Worm (Caenorhabditis elegans) whole organism, L1 larva: ENCODE data around the gene nhr-235.

ENCODE experiments used
- C04F5.9 ChIP-seq: sonication (generic microtip); optimal IDR thresholded peaks from 2 replicates; lab custom pipeline; 2016; ENCODE audit warnings: missing genetic modification characterization, missing compliant biosample characterization
- C34B4.2 ChIP-seq: sonication (generic microtip); optimal IDR thresholded peaks from 2 replicates; lab custom pipeline; 2017; ENCODE audit warnings: mild to moderate bottlenecking, missing genetic modification characterization, missing compliant biosample characterization
- F16B12.6 ChIP-seq: fragments of 150-350 bp; optimal IDR thresholded peaks from 2 replicates; lab custom pipeline; 2014; ENCODE audit warnings: missing biosample characterization, missing genetic modification characterization
- Y116A8C.19 ChIP-seq: sonication (generic microtip); optimal IDR thresholded peaks from 2 replicates; lab custom pipeline; 2016; ENCODE audit warnings: missing compliant biosample characterization, missing genetic modification characterization, borderline replicate concordance
- aha-1 ChIP-seq: fragments of 150-350 bp; optimal IDR thresholded peaks from 2 replicates; lab custom pipeline; 2014; ENCODE audit warnings: missing biosample characterization, missing genetic modification characterization
- alr-1 ChIP-seq: fragments of 200-800 bp; sonication (Bioruptor generic); optimal IDR thresholded peaks from 2 replicates; lab custom pipeline; 2018; ENCODE audit warnings: borderline replicate concordance, mild to moderate bottlenecking, missing genetic modification characterization, missing compliant biosample characterization
- ama-1 ChIP-seq: fragments of 150-350 bp; optimal IDR thresholded peaks from 2 replicates; lab custom pipeline; 2014
- blmp-1 ChIP-seq: fragments of 150-350 bp; optimal IDR thresholded peaks from 2 replicates; lab custom pipeline; 2014; ENCODE audit warnings: missing biosample characterization, missing genetic modification characterization
- ceh-63 ChIP-seq: fragments of 200-800 bp; sonication (Bioruptor generic); optimal IDR thresholded peaks from 2 replicates; lab custom pipeline; 2018; ENCODE audit warnings: mild to moderate bottlenecking, missing genetic modification characterization, missing compliant biosample characterization
- ceh-8 ChIP-seq: fragments of 200-800 bp; sonication (Bioruptor generic); optimal IDR thresholded peaks from 2 replicates; lab custom pipeline; 2018; ENCODE audit warnings: mild to moderate bottlenecking, missing genetic modification characterization, moderate library complexity, missing compliant biosample characterization
- ceh-82 ChIP-seq, 3 experiments: fragments of 150-350 bp in 1 of 3; sonication (generic microtip) in 2 of 3; optimal IDR thresholded peaks; 2 replicates each; lab custom pipeline; 2014 to 2017; ENCODE audit warnings: missing biosample characterization in 3 of 3, missing genetic modification characterization in 3 of 3
- ceh-88 ChIP-seq: fragments of 200-800 bp; sonication (Bioruptor generic); IDR thresholded peaks from 2 replicates; pipeline ENCODE4 v1.3.6; 2022; ENCODE audit warnings: missing genetic modification characterization, missing compliant biosample characterization
- ceh-90 ChIP-seq: sonication (generic microtip); optimal IDR thresholded peaks from 2 replicates; lab custom pipeline; 2016; ENCODE audit warnings: missing genetic modification characterization, missing compliant biosample characterization
- ces-1 ChIP-seq: fragments of 150-350 bp; optimal IDR thresholded peaks from 2 replicates; lab custom pipeline; 2014; ENCODE audit warnings: missing biosample characterization, missing genetic modification reagents, missing genetic modification characterization
- dsc-1 ChIP-seq: sonication (generic microtip); optimal IDR thresholded peaks from 2 replicates; lab custom pipeline; 2016; ENCODE audit warnings: mild to moderate bottlenecking, missing genetic modification characterization, missing compliant biosample characterization
- efl-1 ChIP-seq, 4 experiments: fragments of 150-350 bp; optimal IDR thresholded peaks in 3 of 4; peaks in 1 of 4; 1 replicate in 1 of 4; 2 replicates in 3 of 4; lab custom pipeline; 2014; ENCODE audit warnings: missing biosample characterization in 2 of 4, missing genetic modification characterization in 2 of 4, missing genetic modification reagents in 2 of 4
- egl-13 ChIP-seq: sonication (generic microtip); optimal IDR thresholded peaks from 2 replicates; lab custom pipeline; 2016; ENCODE audit warnings: missing genotype, missing genetic modification reagents, missing genetic modification characterization, missing compliant biosample characterization
- ets-5 ChIP-seq: fragments of 200-800 bp; sonication (Bioruptor generic); IDR thresholded peaks from 2 replicates; pipeline ENCODE4 v1.3.6; 2022; ENCODE audit warnings: missing genetic modification characterization, missing compliant biosample characterization
- fkh-4 ChIP-seq: sonication (generic microtip); optimal IDR thresholded peaks from 2 replicates; lab custom pipeline; 2016; ENCODE audit warnings: missing compliant biosample characterization, missing genetic modification characterization, borderline replicate concordance
- fkh-8 ChIP-seq: sonication (generic microtip); optimal IDR thresholded peaks from 2 replicates; lab custom pipeline; 2016; ENCODE audit warnings: mild to moderate bottlenecking, missing genetic modification characterization, missing compliant biosample characterization
- fos-1 ChIP-seq: fragments of 150-350 bp; optimal IDR thresholded peaks from 2 replicates; lab custom pipeline; 2014; ENCODE audit warnings: missing biosample characterization, missing genetic modification characterization
- grh-1 ChIP-seq: fragments of 200-800 bp; sonication (Bioruptor generic); IDR thresholded peaks from 2 replicates; pipeline ENCODE4 v1.3.6; 2022; ENCODE audit warnings: missing genetic modification reagents, missing genetic modification characterization, missing compliant biosample characterization
- hlh-17 ChIP-seq: fragments of 200-800 bp; sonication (Bioruptor generic); optimal IDR thresholded peaks from 2 replicates; lab custom pipeline; 2018; ENCODE audit warnings: missing genetic modification characterization, mild to moderate bottlenecking, missing compliant biosample characterization, moderate library complexity, borderline replicate concordance
- hlh-4 ChIP-seq: sonication (generic microtip); optimal IDR thresholded peaks from 2 replicates; lab custom pipeline; 2016; ENCODE audit warnings: mild to moderate bottlenecking, missing genetic modification characterization, missing compliant biosample characterization
- hpl-2 ChIP-seq: fragments of 150-350 bp; optimal IDR thresholded peaks from 2 replicates; lab custom pipeline; 2014; ENCODE audit warnings: missing biosample characterization, missing genetic modification reagents, missing genetic modification characterization
- isw-1 ChIP-seq: fragments of 200-800 bp; sonication (Bioruptor generic); IDR thresholded peaks from 2 replicates; pipeline ENCODE4 v1.3.6; 2022; ENCODE audit warnings: missing genetic modification characterization, missing compliant biosample characterization
- lin-14 ChIP-seq: fragments of 200-800 bp; sonication (Bioruptor generic); optimal IDR thresholded peaks from 2 replicates; lab custom pipeline; 2018; ENCODE audit warnings: mild to moderate bottlenecking, missing genetic modification characterization, moderate library complexity, missing compliant biosample characterization
- lin-35 ChIP-seq, 2 experiments: fragments of 150-350 bp; optimal IDR thresholded peaks; 2 replicates each; lab custom pipeline; 2014; ENCODE audit warnings: missing biosample characterization in 2 of 2, missing genetic modification characterization in 2 of 2, missing genetic modification reagents in 2 of 2
- lin-39 ChIP-seq: fragments of 150-350 bp; optimal IDR thresholded peaks from 2 replicates; lab custom pipeline; 2014; ENCODE audit warnings: missing biosample characterization, missing genetic modification reagents, missing genetic modification characterization
- mab-9 ChIP-seq: fragments of 200-800 bp; sonication (Bioruptor generic); IDR thresholded peaks from 2 replicates; pipeline ENCODE4 v1.3.6; 2022; ENCODE audit warnings: missing genetic modification reagents, missing genetic modification characterization, missing compliant biosample characterization
- mep-1 ChIP-seq: fragments of 150-350 bp; optimal IDR thresholded peaks from 2 replicates; lab custom pipeline; 2014; ENCODE audit warnings: missing biosample characterization, missing genetic modification characterization
- nhr-12 ChIP-seq: sonication (generic microtip); optimal IDR thresholded peaks from 2 replicates; lab custom pipeline; 2017; ENCODE audit warnings: missing biosample characterization, missing genetic modification characterization
- nhr-19 ChIP-seq: fragments of 200-800 bp; sonication (Bioruptor generic); conservative IDR thresholded peaks from 2 replicates; pipeline ENCODE4 v1.3.6; 2022; ENCODE audit warnings: missing genetic modification characterization, missing compliant biosample characterization
- nhr-47 ChIP-seq: sonication (generic microtip); optimal IDR thresholded peaks from 2 replicates; lab custom pipeline; 2016; ENCODE audit warnings: mild to moderate bottlenecking, missing genetic modification characterization, moderate library complexity, missing compliant biosample characterization
- nhr-71 ChIP-seq: sonication (generic microtip); optimal IDR thresholded peaks from 2 replicates; lab custom pipeline; 2016; ENCODE audit warnings: mild to moderate bottlenecking, missing genetic modification characterization, moderate library complexity, missing compliant biosample characterization
- nhr-76 ChIP-seq: sonication (generic microtip); optimal IDR thresholded peaks from 2 replicates; lab custom pipeline; 2017; ENCODE audit warnings: missing biosample characterization, missing genetic modification characterization
- pag-3 ChIP-seq: sonication (generic microtip); optimal IDR thresholded peaks from 2 replicates; lab custom pipeline; 2017; ENCODE audit warnings: missing genetic modification characterization, mild to moderate bottlenecking, missing compliant biosample characterization, antibody characterized with exemption, borderline replicate concordance; ENCODE audit not compliant: insufficient read depth
- pax-3 ChIP-seq: fragments of 200-800 bp; sonication (Bioruptor generic); optimal IDR thresholded peaks from 2 replicates; lab custom pipeline; 2018; ENCODE audit warnings: mild to moderate bottlenecking, missing genetic modification characterization, moderate library complexity, missing compliant biosample characterization
- pqm-1 ChIP-seq: sonication (generic microtip); optimal IDR thresholded peaks from 3 replicates; lab custom pipeline; 2017; ENCODE audit warnings: missing biosample characterization, missing genetic modification characterization
- snu-23 ChIP-seq: sonication (generic microtip); optimal IDR thresholded peaks from 2 replicates; lab custom pipeline; 2016; ENCODE audit warnings: missing genetic modification characterization, missing compliant biosample characterization
- tbx-2 ChIP-seq: sonication (generic microtip); optimal IDR thresholded peaks from 2 replicates; lab custom pipeline; 2016; ENCODE audit warnings: missing genetic modification characterization, missing compliant biosample characterization
- tlp-1 ChIP-seq: fragments of 150-350 bp; optimal IDR thresholded peaks from 2 replicates; lab custom pipeline; 2014; ENCODE audit warnings: missing biosample characterization, missing genetic modification characterization
- unc-130 ChIP-seq: fragments of 150-350 bp; optimal IDR thresholded peaks from 2 replicates; lab custom pipeline; 2017; ENCODE audit warnings: missing biosample characterization, missing genetic modification characterization, inconsistent platforms
- unc-30 ChIP-seq: sonication (generic microtip); optimal IDR thresholded peaks from 2 replicates; lab custom pipeline; 2017; ENCODE audit warnings: missing biosample characterization, missing genetic modification characterization
- unc-62 ChIP-seq: fragments of 150-350 bp; optimal IDR thresholded peaks from 2 replicates; lab custom pipeline; 2014; ENCODE audit warnings: missing biosample characterization, missing genetic modification reagents, missing genetic modification characterization
- unc-86 ChIP-seq: sonication (generic microtip); optimal IDR thresholded peaks from 2 replicates; lab custom pipeline; 2016; ENCODE audit warnings: missing genetic modification characterization, missing compliant biosample characterization
- xbp-1 ChIP-seq: sonication (generic microtip); optimal IDR thresholded peaks from 2 replicates; lab custom pipeline; 2016; ENCODE audit warnings: missing genetic modification characterization, missing compliant biosample characterization
- zag-1 ChIP-seq: fragments of 150-350 bp; optimal IDR thresholded peaks from 2 replicates; lab custom pipeline; 2014; ENCODE audit warnings: missing biosample characterization, missing genetic modification characterization

nhr-235 gene

DNA sequence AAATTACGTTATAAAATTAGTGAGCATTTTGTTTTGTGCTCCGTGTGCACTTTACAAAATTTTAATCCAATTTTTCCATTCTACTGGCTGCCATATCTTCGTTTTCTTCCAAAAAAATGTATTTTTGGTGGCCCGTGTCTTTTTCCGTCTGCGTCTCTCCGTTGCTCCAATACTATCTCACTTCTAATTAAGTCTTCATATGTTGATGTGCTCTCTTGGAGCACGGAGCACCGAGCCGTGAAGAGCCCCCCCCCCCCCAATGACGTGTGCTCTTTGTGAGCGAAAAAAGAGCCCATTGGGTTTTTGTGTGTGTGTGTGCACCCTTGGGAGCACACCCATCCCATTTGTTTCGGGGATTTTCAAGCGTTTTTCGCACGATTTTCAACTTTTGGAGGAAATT, 24.5 kb downstream of the nhr-235 start:
- TF ChIP-seq tbx-2 (tag; lab: Kevin White, UChicago), result peak; percentile 25
- TF ChIP-seq ces-1 (GFP tag; lab: Kevin White, UChicago), result no peak
- peak; percentile 9 for TF ChIP-seq fkh-8
- TF ChIP-seq tlp-1 (tag; lab: Kevin White, UChicago), result no peak
- no peak for TF ChIP-seq grh-1 (GFP tag; lab: Robert Waterston, UW)
- TF ChIP-seq zag-1 (tag; lab: Kevin White, UChicago), result no peak
- TF ChIP-seq C34B4.2 (tag; lab: Kevin White, UChicago), result no peak
- no peak for TF ChIP-seq nhr-19 (GFP tag; lab: Robert Waterston, UW)
- TF ChIP-seq ceh-63, result no peak
- TF ChIP-seq mep-1 (tag; lab: Kevin White, UChicago), result no peak
- no peak for TF ChIP-seq pqm-1 (tag; lab: Kevin White, UChicago)
- TF ChIP-seq ama-1 (lab: Kevin White, UChicago), result no peak
- TF ChIP-seq xbp-1, result no peak
- no peak for TF ChIP-seq egl-13 (tag; lab: Kevin White, UChicago)
- TF ChIP-seq alr-1, result no peak
- no peak for TF ChIP-seq hpl-2
- no peak for TF ChIP-seq ceh-82 (tag; optimal IDR thresholded peaks at IDR 0.05; lab: Kevin White, UChicago)
- TF ChIP-seq efl-1 (optimal IDR thresholded peaks at IDR 0.05; lab: Kevin White, UChicago), result peak in 1 of 2 experiments; percentile 7
- peak in 1 of 2 experiments; percentile 74 for TF ChIP-seq efl-1 (GFP tag; optimal IDR thresholded peaks at IDR 0.05 in 1 of 2; lab: Kevin White, UChicago)
- no peak for TF ChIP-seq unc-130 (tag; lab: Kevin White, UChicago)
- no peak for TF ChIP-seq fos-1 (tag; lab: Kevin White, UChicago)
- no peak for TF ChIP-seq lin-39
- no peak for TF ChIP-seq aha-1 (tag; lab: Kevin White, UChicago)
- TF ChIP-seq hlh-17 (GFP tag; lab: Kevin White, UChicago), result no peak
- TF ChIP-seq ceh-90 (tag; lab: Kevin White, UChicago), result no peak
- no peak for TF ChIP-seq mab-9 (GFP tag; lab: Robert Waterston, UW)
- TF ChIP-seq ceh-8, result peak; percentile 44
- TF ChIP-seq pag-3 (tag; lab: Kevin White, UChicago), result no peak
- TF ChIP-seq pax-3 (tag; lab: Kevin White, UChicago), result no peak
- no peak for TF ChIP-seq ets-5
- TF ChIP-seq unc-62 (GFP tag; lab: Kevin White, UChicago), result no peak
- TF ChIP-seq lin-35 (GFP tag; optimal IDR thresholded peaks at IDR 0.05; lab: Kevin White, UChicago), result no peak
- no peak for TF ChIP-seq fkh-4
- TF ChIP-seq hlh-4 (tag; lab: Kevin White, UChicago), result no peak
- no peak for TF ChIP-seq unc-86
- TF ChIP-seq nhr-47 (tag; lab: Kevin White, UChicago), result no peak
- TF ChIP-seq lin-14 (GFP tag; lab: Kevin White, UChicago), result peak; percentile 74
- TF ChIP-seq dsc-1, result peak; percentile 67
- no peak for TF ChIP-seq isw-1 (GFP tag; lab: Robert Waterston, UW)
- peak; percentile 4 for TF ChIP-seq nhr-71 (tag; lab: Kevin White, UChicago)
- TF ChIP-seq, all 84 proteins: peak for 7

DNA sequence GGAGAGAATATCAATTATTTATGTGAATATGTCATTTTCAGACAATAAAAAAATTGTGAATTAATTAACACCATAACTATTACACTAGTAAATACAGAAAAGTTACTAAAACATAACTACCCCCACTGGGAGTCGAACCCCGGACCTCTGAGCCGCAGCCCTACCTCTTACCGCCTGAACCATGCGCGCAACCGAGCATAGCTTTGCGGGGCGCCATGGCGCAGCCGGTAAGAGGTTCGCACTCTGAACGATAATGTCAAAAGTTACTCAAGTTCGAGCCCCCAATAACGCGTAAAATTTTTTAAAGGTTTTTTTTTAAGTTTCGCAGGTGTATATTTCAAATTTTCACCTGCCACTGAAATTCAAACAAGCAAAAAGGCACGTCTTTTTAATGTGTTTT, 25.6 kb downstream of the nhr-235 start:
- TF ChIP-seq unc-30 (tag; lab: Kevin White, UChicago) (no peak), blmp-1 (tag; lab: Kevin White, UChicago) (no peak), F16B12.6 (tag; lab: Kevin White, UChicago) (no peak), egl-13 (tag; lab: Kevin White, UChicago) (no peak), unc-130 (tag; lab: Kevin White, UChicago) (no peak), nhr-47 (tag; lab: Kevin White, UChicago) (no peak), Y116A8C.19 (no peak), ceh-88 (no peak), C04F5.9 (tag; lab: Kevin White, UChicago) (no peak), nhr-76 (tag; lab: Kevin White, UChicago) (no peak), nhr-12 (no peak), fkh-8 (peak; percentile 3), efl-1 (optimal IDR thresholded peaks at IDR 0.05; lab: Kevin White, UChicago) (no peak), efl-1 (GFP tag; optimal IDR thresholded peaks at IDR 0.05 in 1 of 2; lab: Kevin White, UChicago) (peak in 1 of 2 experiments; percentile 28), snu-23 (GFP tag; lab: Kevin White, UChicago) (no peak)
